Worm (Caenorhabditis elegans) whole organism, L3 larva: ENCODE measurements around the gene srj-21.

Experiments
- ZK546.5 ChIP-seq: sonication (generic microtip); optimal IDR thresholded peaks from 2 replicates; lab custom pipeline; 2017; ENCODE audit warnings: missing biosample characterization, missing genetic modification characterization
- ceh-82 ChIP-seq: fragments of 150-350 bp; optimal IDR thresholded peaks from 2 replicates; lab custom pipeline; 2014; ENCODE audit warnings: missing biosample characterization, missing genetic modification characterization
- ceh-9 ChIP-seq: sonication (generic microtip); optimal IDR thresholded peaks from 2 replicates; lab custom pipeline; 2018; ENCODE audit warnings: missing biosample characterization, missing genetic modification characterization
- egl-5 ChIP-seq: fragments of 150-350 bp; optimal IDR thresholded peaks from 2 replicates; lab custom pipeline; 2017; ENCODE audit warnings: missing biosample characterization, missing genetic modification reagents, missing genetic modification characterization, inconsistent platforms
- fkh-10 ChIP-seq: sonication (generic microtip); optimal IDR thresholded peaks from 2 replicates; lab custom pipeline; 2017; ENCODE audit warnings: missing biosample characterization, missing genetic modification reagents, missing genetic modification characterization
- fkh-2 ChIP-seq: fragments of 150-350 bp; optimal IDR thresholded peaks from 2 replicates; lab custom pipeline; 2014; ENCODE audit warnings: missing biosample characterization, missing genetic modification reagents, missing genetic modification characterization
- hmg-11 ChIP-seq: sonication (generic microtip); optimal IDR thresholded peaks from 2 replicates; lab custom pipeline; 2016; ENCODE audit warnings: missing genetic modification characterization, missing compliant biosample characterization
- jun-1 ChIP-seq: fragments of 150-350 bp; optimal IDR thresholded peaks from 2 replicates; lab custom pipeline; 2014; ENCODE audit warnings: missing biosample characterization, missing genetic modification reagents, missing genetic modification characterization
- nhr-11 ChIP-seq: fragments of 150-350 bp; optimal IDR thresholded peaks from 2 replicates; lab custom pipeline; 2014; ENCODE audit warnings: missing biosample characterization, missing genetic modification characterization
- nhr-12 ChIP-seq: fragments of 150-350 bp; optimal IDR thresholded peaks from 2 replicates; lab custom pipeline; 2014; ENCODE audit warnings: missing biosample characterization, missing genetic modification characterization
- nhr-237 ChIP-seq: fragments of 150-350 bp; optimal IDR thresholded peaks from 2 replicates; lab custom pipeline; 2014; ENCODE audit warnings: missing biosample characterization, missing genetic modification characterization
- nhr-28 ChIP-seq: fragments of 150-350 bp; optimal IDR thresholded peaks from 2 replicates; lab custom pipeline; 2014; ENCODE audit warnings: missing biosample characterization, missing genetic modification characterization
- nhr-67 ChIP-seq: fragments of 150-350 bp; optimal IDR thresholded peaks from 2 replicates; lab custom pipeline; 2014; ENCODE audit warnings: missing biosample characterization, missing genetic modification characterization
- pqm-1 ChIP-seq: fragments of 150-350 bp; optimal IDR thresholded peaks from 2 replicates; lab custom pipeline; 2017; ENCODE audit warnings: missing biosample characterization, missing genetic modification characterization, inconsistent platforms
- sea-2 ChIP-seq: fragments of 150-350 bp; sonication (generic microtip); optimal IDR thresholded peaks from 4 replicates; lab custom pipeline; 2014; ENCODE audit warnings: missing biosample characterization, missing genetic modification reagents, missing genetic modification characterization
- unc-62 ChIP-seq: fragments of 150-350 bp; sonication (generic microtip); optimal IDR thresholded peaks from 4 replicates; lab custom pipeline; 2014; ENCODE audit warnings: missing biosample characterization, missing genetic modification reagents, missing genetic modification characterization

The srj-21 gene

ce11 chrV:10794463-10794862 lies 49.3 kb downstream of the srj-21 start:
- TF ChIP-seq nhr-67 (tag; lab: Kevin White, UChicago) (no peak), fkh-2 (no peak), ceh-9 (tag; lab: Kevin White, UChicago) (no peak), nhr-11 (tag; lab: Kevin White, UChicago) (no peak), ceh-82 (tag; lab: Kevin White, UChicago) (no peak), jun-1 (tag; lab: Kevin White, UChicago) (no peak), hmg-11 (no peak), fkh-10 (GFP tag; lab: Kevin White, UChicago) (no peak), nhr-12 (tag; lab: Kevin White, UChicago) (no peak), sea-2 (no peak), egl-5 (tag; lab: Kevin White, UChicago) (no peak), ZK546.5 (no peak), nhr-237 (tag; lab: Kevin White, UChicago) (no peak)

ce11 chrV:10795494-10795893 lies 50.4 kb downstream of the srj-21 start, which contains the start of gene D1054.19:
Gene D1054.19 (plus strand): TSS chrV:10795794.
- TF ChIP-seq pqm-1 = no peak
- TF ChIP-seq unc-62 (GFP tag; lab: Kevin White, UChicago) = no peak
- no peak for TF ChIP-seq ZK546.5
- TF ChIP-seq nhr-28 (tag; lab: Kevin White, UChicago) = no peak
- TF ChIP-seq ceh-82 (tag; lab: Kevin White, UChicago) = no peak
